Fruit fly (Drosophila melanogaster) whole organism, embryonic: ENCODE results near the gene Gr61a.

Experiments
- CG10431 ChIP-seq: fragments of 200-800 bp; sonication (Bioruptor generic); optimal IDR thresholded peaks from 3 replicates; lab custom pipeline; 2018; ENCODE audit warnings: missing biosample characterization, mild to moderate bottlenecking, missing genetic modification characterization
- CG10959 ChIP-seq: fragments of 200-800 bp; sonication (Bioruptor generic); IDR thresholded peaks from 2 replicates; pipeline ENCODE4 v1.3.6; 2022; ENCODE audit warnings: missing biosample characterization, missing genetic modification characterization
- CG11398 ChIP-seq: fragments of 200-800 bp; sonication (Bioruptor generic); optimal IDR thresholded peaks from 2 replicates; lab custom pipeline; 2016; ENCODE audit warnings: missing biosample characterization, missing genetic modification characterization
- CG12236 ChIP-seq: fragments of 200-800 bp; sonication (Bioruptor generic); optimal IDR thresholded peaks from 2 replicates; lab custom pipeline; 2016; ENCODE audit warnings: missing biosample characterization, missing genetic modification characterization
- CG13296 ChIP-seq: fragments of 200-800 bp; sonication (Bioruptor generic); optimal IDR thresholded peaks from 3 replicates; lab custom pipeline; 2018; ENCODE audit warnings: missing biosample characterization, mild to moderate bottlenecking, missing genetic modification characterization
- CG15696 ChIP-seq: fragments of 200-800 bp; sonication (Bioruptor generic); optimal IDR thresholded peaks from 2 replicates; lab custom pipeline; 2019; ENCODE audit warnings: missing biosample characterization, mild to moderate bottlenecking, missing genetic modification characterization, moderate library complexity
- CG16863 ChIP-seq: fragments of 200-800 bp; sonication (Bioruptor generic); optimal IDR thresholded peaks from 3 replicates; lab custom pipeline; 2016; ENCODE audit warnings: missing biosample characterization, missing genetic modification characterization
- CG17186 ChIP-seq: fragments of 200-800 bp; sonication (Bioruptor generic); optimal IDR thresholded peaks from 3 replicates; lab custom pipeline; 2017; ENCODE audit warnings: missing biosample characterization, missing genetic modification reagents, missing genetic modification characterization
- CG17328 ChIP-seq: fragments of 200-800 bp; sonication (Bioruptor generic); IDR thresholded peaks from 2 replicates; pipeline ENCODE4 v1.3.6; 2022; ENCODE audit warnings: missing biosample characterization, missing genetic modification characterization
- CG18011 ChIP-seq: fragments of 200-800 bp; sonication (Bioruptor generic); optimal IDR thresholded peaks from 2 replicates; lab custom pipeline; 2017; ENCODE audit warnings: missing biosample characterization, missing genetic modification characterization, mild to moderate bottlenecking, moderate library complexity, missing genotype
- CG18476 ChIP-seq: fragments of 200-800 bp; sonication (Bioruptor generic); optimal IDR thresholded peaks from 2 replicates; lab custom pipeline; 2016; ENCODE audit warnings: missing biosample characterization, mild to moderate bottlenecking, missing genetic modification characterization
- CG32767 ChIP-seq: fragments of 200-800 bp; sonication (Bioruptor generic); IDR thresholded peaks from 2 replicates; pipeline ENCODE4 v1.3.6; 2022; ENCODE audit warnings: missing biosample characterization, missing genetic modification characterization
- CG33213 ChIP-seq: fragments of 200-800 bp; sonication (Bioruptor generic); optimal IDR thresholded peaks from 3 replicates; lab custom pipeline; 2016; ENCODE audit warnings: missing biosample characterization, missing genetic modification characterization
- CG3847 ChIP-seq: fragments of 200-800 bp; sonication (Bioruptor generic); IDR thresholded peaks from 2 replicates; pipeline ENCODE4 v1.3.6; 2022; ENCODE audit warnings: missing biosample characterization, missing genetic modification characterization
- CG5180 ChIP-seq: fragments of 200-800 bp; sonication (Bioruptor generic); optimal IDR thresholded peaks from 3 replicates; lab custom pipeline; 2017; ENCODE audit warnings: missing biosample characterization, missing genetic modification characterization, mild to moderate bottlenecking, moderate library complexity, missing genetic modification reagents
- CG7271 ChIP-seq: fragments of 200-800 bp; sonication (Bioruptor generic); optimal IDR thresholded peaks from 2 replicates; lab custom pipeline; 2018; ENCODE audit warnings: missing biosample characterization, mild to moderate bottlenecking, missing genetic modification characterization, moderate library complexity
- CG7786 ChIP-seq: fragments of 200-800 bp; sonication (Bioruptor generic); optimal IDR thresholded peaks from 2 replicates; lab custom pipeline; 2016; ENCODE audit warnings: missing biosample characterization, missing genetic modification characterization
- CG9215 ChIP-seq: fragments of 200-800 bp; sonication (Bioruptor generic); IDR thresholded peaks from 2 replicates; pipeline ENCODE4 v1.3.6; 2022; ENCODE audit warnings: missing biosample characterization, missing genetic modification characterization
- CG9437 ChIP-seq: fragments of 200-800 bp; sonication (Bioruptor generic); optimal IDR thresholded peaks from 2 replicates; lab custom pipeline; 2018; ENCODE audit warnings: missing biosample characterization, mild to moderate bottlenecking, missing genetic modification characterization
- Doc3 ChIP-seq: fragments of 200-800 bp; sonication (Bioruptor generic); IDR thresholded peaks from 3 replicates; pipeline ENCODE4 v1.3.6; 2022; ENCODE audit warnings: missing biosample characterization, missing genetic modification characterization; ENCODE audit not compliant: partially characterized antibody
- Lhr ChIP-seq: fragments of 200-800 bp; sonication (Bioruptor generic); optimal IDR thresholded peaks from 3 replicates; lab custom pipeline; 2017; ENCODE audit warnings: mild to moderate bottlenecking, missing biosample characterization, missing genetic modification reagents, missing genetic modification characterization
- Mad ChIP-seq: fragments of 200-800 bp; sonication (Bioruptor generic); optimal IDR thresholded peaks from 2 replicates; lab custom pipeline; 2016; ENCODE audit warnings: missing biosample characterization, missing genetic modification characterization
- Optix ChIP-seq: fragments of 200-800 bp; sonication (Bioruptor generic); IDR thresholded peaks from 3 replicates; pipeline ENCODE4 v1.3.6; 2022; ENCODE audit warnings: missing biosample characterization, missing genetic modification characterization
- Rx ChIP-seq: fragments of 200-800 bp; sonication (Bioruptor generic); IDR thresholded peaks from 2 replicates; pipeline ENCODE4 v1.3.6; 2022; ENCODE audit warnings: missing biosample characterization, missing genetic modification characterization
- Sox100B ChIP-seq: fragments of 200-800 bp; sonication (Bioruptor generic); optimal IDR thresholded peaks from 3 replicates; lab custom pipeline; 2018; ENCODE audit warnings: missing biosample characterization, mild to moderate bottlenecking, missing genetic modification characterization
- Trl ChIP-seq, 3 experiments: fragments of >200 bp in 2 of 3; fragments of 200-800 bp in 1 of 3; sonication (Bioruptor generic) in 1 of 3; optimal IDR thresholded peaks; 2 replicates in 1 of 3; 3 replicates in 2 of 3; lab custom pipeline; 2016 to 2017; ENCODE audit warnings: missing biosample characterization in 1 of 3, missing genetic modification characterization in 1 of 3
- Usf ChIP-seq: fragments of 200-800 bp; sonication (Bioruptor generic); optimal IDR thresholded peaks from 2 replicates; lab custom pipeline; 2017; ENCODE audit warnings: missing genotype, missing biosample characterization, missing genetic modification characterization
- YL-1 ChIP-seq: fragments of 200-800 bp; sonication (Bioruptor generic); optimal IDR thresholded peaks from 3 replicates; lab custom pipeline; 2017; ENCODE audit warnings: missing biosample characterization, mild to moderate bottlenecking, missing genetic modification characterization
- ap ChIP-seq: fragments of 200-800 bp; sonication (Bioruptor generic); IDR thresholded peaks from 2 replicates; pipeline ENCODE4 v1.3.6; 2022; ENCODE audit warnings: missing biosample characterization, missing genetic modification characterization
- ara ChIP-seq: fragments of 200-800 bp; sonication (Bioruptor generic); IDR thresholded peaks from 2 replicates; pipeline ENCODE4 v1.3.6; 2022; ENCODE audit warnings: missing biosample characterization, missing genetic modification characterization
- bcd ChIP-seq: fragments of 200-800 bp; sonication (Bioruptor generic); optimal IDR thresholded peaks from 2 replicates; lab custom pipeline; 2017; ENCODE audit warnings: missing biosample characterization, mild to moderate bottlenecking, missing genetic modification characterization
- crp ChIP-seq, 2 experiments: fragments of 200-800 bp; sonication (Bioruptor generic); optimal IDR thresholded peaks; 2 replicates in 1 of 2; 3 replicates in 1 of 2; lab custom pipeline; 2017; ENCODE audit warnings: missing biosample characterization in 2 of 2, missing genetic modification characterization in 2 of 2, mild to moderate bottlenecking in 1 of 2, moderate library complexity in 1 of 2
- disco-r ChIP-seq: fragments of 200-800 bp; sonication (Bioruptor generic); optimal IDR thresholded peaks from 2 replicates; lab custom pipeline; 2016; ENCODE audit warnings: missing biosample characterization, missing genetic modification characterization
- esg ChIP-seq: fragments of 200-800 bp; sonication (Bioruptor generic); conservative IDR thresholded peaks from 2 replicates; pipeline ENCODE4 v1.3.6; 2022; ENCODE audit warnings: missing biosample characterization, missing genetic modification characterization
- her ChIP-seq: fragments of 200-800 bp; sonication (Bioruptor generic); optimal IDR thresholded peaks from 2 replicates; lab custom pipeline; 2016; ENCODE audit warnings: missing biosample characterization, missing genetic modification characterization
- hkb ChIP-seq, 2 experiments: fragments of 200-800 bp in 1 of 2; fragments of >200 bp in 1 of 2; sonication (Bioruptor generic) in 1 of 2; IDR thresholded peaks in 1 of 2; optimal IDR thresholded peaks in 1 of 2; 2 replicates each; pipeline versions ENCODE4 v1.3.6 to Lab custom; 2017 to 2022; ENCODE audit warnings: missing biosample characterization in 1 of 2, missing genetic modification characterization in 1 of 2
- kah ChIP-seq: fragments of 200-800 bp; sonication (Bioruptor generic); optimal IDR thresholded peaks from 2 replicates; lab custom pipeline; 2018; ENCODE audit warnings: missing biosample characterization, mild to moderate bottlenecking, missing genetic modification characterization
- kay ChIP-seq: fragments of 200-800 bp; sonication (Bioruptor generic); optimal IDR thresholded peaks from 2 replicates; lab custom pipeline; 2016; ENCODE audit warnings: missing biosample characterization, missing genetic modification characterization
- ken ChIP-seq: fragments of 200-800 bp; sonication (Bioruptor generic); IDR thresholded peaks from 3 replicates; pipeline ENCODE4 v1.3.6; 2022; ENCODE audit warnings: missing biosample characterization, missing genetic modification characterization
- nau ChIP-seq: fragments of 200-800 bp; sonication (Bioruptor generic); optimal IDR thresholded peaks from 3 replicates; lab custom pipeline; 2017; ENCODE audit warnings: missing biosample characterization, mild to moderate bottlenecking, missing genetic modification characterization, missing genetic modification reagents
- nerfin-1 ChIP-seq: fragments of 200-800 bp; sonication (Bioruptor generic); optimal IDR thresholded peaks from 3 replicates; lab custom pipeline; 2019; ENCODE audit warnings: missing biosample characterization, mild to moderate bottlenecking, missing genetic modification characterization, moderate library complexity
- nerfin-2 ChIP-seq: fragments of 200-800 bp; sonication (Bioruptor generic); IDR thresholded peaks from 2 replicates; pipeline ENCODE4 v1.3.6; 2022; ENCODE audit warnings: missing biosample characterization, missing genetic modification characterization; ENCODE audit not compliant: partially characterized antibody
- peb ChIP-seq: fragments of 200-800 bp; sonication (Bioruptor generic); IDR thresholded peaks from 2 replicates; pipeline ENCODE4 v1.3.6; 2022; ENCODE audit warnings: missing biosample characterization, missing genetic modification characterization
- pnt ChIP-seq: fragments of 200-800 bp; sonication (Bioruptor generic); optimal IDR thresholded peaks from 3 replicates; lab custom pipeline; 2016; ENCODE audit warnings: missing biosample characterization, missing genetic modification characterization
- ro ChIP-seq: fragments of 200-800 bp; sonication (Bioruptor generic); IDR thresholded peaks from 2 replicates; pipeline ENCODE4 v1.3.6; 2022; ENCODE audit warnings: missing biosample characterization, missing genetic modification characterization
- salm ChIP-seq: fragments of 200-800 bp; sonication (Bioruptor generic); optimal IDR thresholded peaks from 2 replicates; lab custom pipeline; 2018; ENCODE audit warnings: missing biosample characterization, mild to moderate bottlenecking, missing genetic modification characterization
- seq ChIP-seq: fragments of 200-800 bp; sonication (Bioruptor generic); IDR thresholded peaks from 2 replicates; pipeline ENCODE4 v1.3.6; 2022; ENCODE audit warnings: missing biosample characterization, missing genetic modification characterization
- sisA ChIP-seq: fragments of 200-800 bp; sonication (Bioruptor generic); IDR thresholded peaks from 2 replicates; pipeline ENCODE4 v1.3.6; 2022; ENCODE audit warnings: missing biosample characterization, missing genetic modification characterization
- tin ChIP-seq: fragments of 200-800 bp; sonication (Bioruptor generic); optimal IDR thresholded peaks from 3 replicates; lab custom pipeline; 2016; ENCODE audit warnings: missing biosample characterization, missing genetic modification characterization

Gr61a gene

DNA sequence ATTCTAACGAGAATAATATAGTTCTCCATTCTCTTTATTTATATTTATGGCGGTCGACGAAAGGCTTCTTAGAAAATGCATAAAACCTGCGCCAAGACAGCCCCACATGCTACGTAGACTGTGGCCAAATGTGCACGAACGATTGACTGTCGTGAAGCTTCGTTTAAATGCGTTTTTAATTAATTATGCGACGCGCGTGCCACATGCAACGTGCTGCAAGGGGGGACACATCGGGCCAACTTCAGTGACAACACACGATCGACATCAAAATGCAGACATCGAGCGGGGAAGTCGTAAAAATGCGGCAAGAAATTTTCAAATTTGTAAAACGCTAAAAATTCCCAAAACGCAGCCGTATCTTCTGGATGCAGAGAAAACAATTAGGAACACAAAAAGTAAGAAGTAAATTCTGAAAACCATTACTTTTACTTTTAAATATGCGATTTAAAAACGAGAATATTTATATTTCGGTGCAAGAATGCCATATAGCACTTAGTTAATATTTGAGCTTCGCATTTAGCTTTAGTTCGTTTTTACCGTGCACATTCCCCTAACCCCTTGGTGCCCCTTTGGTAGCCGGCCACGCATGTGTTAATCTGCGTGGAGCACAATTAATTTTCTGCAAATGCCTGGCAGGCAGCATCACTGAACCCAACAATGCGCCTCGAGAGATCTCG is 41.3 kb upstream of the Gr61a start (continued):
- TF ChIP-seq pnt (peak; percentile 32), Rx (peak; percentile 17; the same call in 1 of the 2 replicates), kah (no peak), crp (GFP tag; optimal IDR thresholded peaks at IDR 0.05; lab: Kevin White, UChicago) (no peak), Mad (GFP tag; lab: Kevin White, UChicago) (no peak), esg (GFP tag; lab: Robert Waterston, UW) (peak; percentile 31; the same call in 1 of the 2 replicates), her (GFP tag; lab: Kevin White, UChicago) (no peak), Sox100B (GFP tag; lab: Kevin White, UChicago) (peak; percentile 40), salm (no peak), CG18476 (GFP tag; lab: Kevin White, UChicago) (no peak), CG5180 (GFP tag; lab: Kevin White, UChicago) (no peak), Trl (optimal IDR thresholded peaks at IDR 0.05; lab: Kevin White, UChicago) (no peak), Trl (GFP tag; optimal IDR thresholded peaks at IDR 0.05; lab: Kevin White, UChicago) (no peak), CG9437 (GFP tag; lab: Kevin White, UChicago) (no peak), CG9215 (GFP tag; lab: Robert Waterston, UW) (no peak), bcd (GFP tag; lab: Kevin White, UChicago) (no peak), ro (no peak), ara (GFP tag; lab: Robert Waterston, UW) (peak; percentile 66), ap (GFP tag; lab: Robert Waterston, UW) (no peak; the same call in 1 of the 2 replicates), CG32767 (GFP tag; lab: Robert Waterston, UW) (0 out of 2 replicates have a peak, but pooled peaks have one; percentile 36), CG10959 (GFP tag; lab: Robert Waterston, UW) (0 out of 2 replicates have a peak, but pooled peaks have one; percentile 17), CG18011 (GFP tag; lab: Kevin White, UChicago) (no peak), CG7786 (GFP tag; lab: Kevin White, UChicago) (no peak), CG17186 (no peak), nerfin-2 (no peak), tin (no peak), YL-1 (GFP tag; lab: Kevin White, UChicago) (no peak), Optix (no peak), CG12236 (no peak), nerfin-1 (tag; lab: Kevin White, UChicago) (no peak), Doc3 (GFP tag; lab: Robert Waterston, UW) (no peak), hkb (optimal IDR thresholded peaks at IDR 0.05; lab: Kevin White, UChicago) (no peak), hkb (GFP tag; IDR thresholded peaks at IDR 0.05; lab: Robert Waterston, UW) (peak; percentile 52), CG17328 (GFP tag; lab: Robert Waterston, UW) (peak; percentile 67; the same call in 1 of the 2 replicates), kay (GFP tag; lab: Kevin White, UChicago) (no peak), CG3847 (GFP tag; lab: Robert Waterston, UW) (no peak), CG11398 (GFP tag; lab: Kevin White, UChicago) (no peak), Lhr (GFP tag; lab: Kevin White, UChicago) (peak; percentile 7), disco-r (GFP tag; lab: Kevin White, UChicago) (no peak), seq (GFP tag; lab: Robert Waterston, UW) (no peak), CG7271 (no peak), CG15696 (tag; lab: Kevin White, UChicago) (no peak), Usf (no peak), CG16863 (peak; percentile 19), CG33213 (GFP tag; lab: Kevin White, UChicago) (no peak), CG10431 (GFP tag; lab: Kevin White, UChicago) (no peak), CG13296 (no peak), ken (GFP tag; lab: Robert Waterston, UW) (no peak), peb (GFP tag; lab: Robert Waterston, UW) (no peak), nau (GFP tag; lab: Kevin White, UChicago) (no peak), sisA (GFP tag; lab: Robert Waterston, UW) (peak; percentile 60)
